Worm (Caenorhabditis elegans): ENCODE results near the gene lim-4.

The lim-4 gene

DNA sequence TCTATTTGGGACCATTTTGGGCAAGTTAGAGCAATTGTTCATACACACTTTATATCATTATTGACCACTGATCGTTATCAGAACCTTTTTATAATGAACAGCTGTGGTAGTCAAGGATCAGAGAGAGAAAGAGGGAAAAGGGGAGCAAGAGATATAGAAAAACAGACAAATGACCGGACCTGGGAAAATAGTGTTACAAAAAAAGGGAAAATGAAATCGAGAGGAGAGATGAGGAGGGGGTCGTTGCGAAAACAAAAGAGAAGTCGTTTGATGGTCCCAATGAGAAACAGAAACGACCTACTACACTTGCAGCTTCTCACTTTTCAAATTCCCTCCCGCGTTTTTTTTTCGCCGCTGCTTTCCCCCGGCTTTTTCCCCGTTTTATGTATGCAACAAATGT is 19.4 kb downstream of the lim-4 start:
- TF ChIP-seq daf-16 (GFP tag; optimal IDR thresholded peaks at IDR 0.05) (peak in 1 of 2 experiments; percentile 75), daf-16 (tag; optimal IDR thresholded peaks at IDR 0.05) (no peak), hlh-11 (tag; optimal IDR thresholded peaks at IDR 0.05) (peak; percentile 14), egl-43 (GFP tag; IDR thresholded peaks at IDR 0.05) (no peak)

ce11 chrX:3842398-3842896 is 30.9 kb downstream of the lim-4 start, which contains the start of gene ttr-48:
Gene ttr-48 (minus strand): TSS chrX:3842448.
- no peak for TF ChIP-seq mxl-3 (GFP tag; optimal IDR thresholded peaks at IDR 0.05)
- no peak for TF ChIP-seq zip-2 (tag; optimal IDR thresholded peaks at IDR 0.05)
- TF ChIP-seq hlh-30 (tag; optimal IDR thresholded peaks at IDR 0.05; ENCODE audit: insufficient read depth), result peak; percentile 35
- no peak for TF ChIP-seq unc-130 (GFP tag; optimal IDR thresholded peaks at IDR 0.05)
- TF ChIP-seq daf-16 (GFP tag; optimal IDR thresholded peaks at IDR 0.05), result no peak
- TF ChIP-seq daf-16 (tag; optimal IDR thresholded peaks at IDR 0.05), result peak; percentile 100
- peak in 1 of 2 experiments; percentile 55 for TF ChIP-seq hif-1 (tag; optimal IDR thresholded peaks at IDR 0.05)
- peak; percentile 47 for TF ChIP-seq ztf-7 (tag; optimal IDR thresholded peaks at IDR 0.05)
- TF ChIP-seq ceh-28 (tag; optimal IDR thresholded peaks at IDR 0.05), result no peak
- peak; percentile 85 for TF ChIP-seq hlh-11 (tag; optimal IDR thresholded peaks at IDR 0.05)
- TF ChIP-seq mep-1 (tag; optimal IDR thresholded peaks at IDR 0.05), result peak; percentile 22
- peak; percentile 87 for TF ChIP-seq pqm-1 (tag; optimal IDR thresholded peaks at IDR 0.05)
- TF ChIP-seq dmd-6 (GFP tag; IDR thresholded peaks at IDR 0.05), result peak; percentile 38
- TF ChIP-seq nhr-28 (tag; optimal IDR thresholded peaks at IDR 0.05), result peak; percentile 72
- TF ChIP-seq dve-1 (tag; optimal IDR thresholded peaks at IDR 0.05; ENCODE audit: insufficient read depth), result peak; percentile 90
- TF ChIP-seq lsy-2 (tag; optimal IDR thresholded peaks at IDR 0.05), result peak in 1 of 2 experiments; percentile 35
- peak; percentile 68 for TF ChIP-seq nhr-77 (tag; optimal IDR thresholded peaks at IDR 0.05)
- TF ChIP-seq ZK337.2 (GFP tag; IDR thresholded peaks at IDR 0.05), result no peak
- 0 out of 2 replicates have a peak, but pooled peaks have one; percentile 48 for TF ChIP-seq php-3 (GFP tag; IDR thresholded peaks at IDR 0.05)

DNA sequence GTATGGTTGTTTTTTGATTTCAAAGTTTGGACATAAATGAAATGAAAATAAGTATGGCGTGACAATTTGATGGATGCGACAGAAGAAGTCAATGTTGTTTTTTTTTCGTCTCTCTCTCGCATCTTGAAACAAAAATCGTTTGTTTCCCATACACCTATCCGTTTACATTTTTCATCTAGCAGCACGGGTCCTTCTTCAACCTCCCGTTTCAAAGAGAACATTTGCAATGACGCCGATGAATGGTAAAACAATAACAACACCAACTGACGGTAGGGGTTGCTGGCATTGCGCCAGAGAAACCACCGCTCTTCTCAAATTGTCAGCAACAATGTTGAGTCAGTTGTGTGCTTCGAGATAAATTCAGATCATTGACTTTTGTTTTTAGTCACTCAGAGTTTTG is 34.2 kb downstream of the lim-4 start:
- TF ChIP-seq nhr-28 (tag; optimal IDR thresholded peaks at IDR 0.05) (peak; percentile 29), lin-15B (tag; optimal IDR thresholded peaks at IDR 0.05) (no peak), ceh-20 (GFP tag; IDR thresholded peaks at IDR 0.05) (0 out of 2 replicates have a peak, but pooled peaks have one; percentile 25), hlh-11 (tag; optimal IDR thresholded peaks at IDR 0.05) (peak; percentile 73), lin-29 (GFP tag; IDR thresholded peaks at IDR 0.05) (no peak), nhr-11 (tag; optimal IDR thresholded peaks at IDR 0.05) (peak; percentile 91), pqm-1 (tag; optimal IDR thresholded peaks at IDR 0.05) (no peak), unc-62 (GFP tag; optimal IDR thresholded peaks at IDR 0.05 in 1 of 2) (peak in 1 of 2 experiments; percentile 100), unc-62 (tag; optimal IDR thresholded peaks at IDR 0.05) (no peak), lin-13 (GFP tag; optimal IDR thresholded peaks at IDR 0.05) (no peak), lin-1 (GFP tag; IDR thresholded peaks at IDR 0.05) (peak; percentile 34; the same call in 1 of the 2 replicates), T20F7.1 (GFP tag; optimal IDR thresholded peaks at IDR 0.05) (peak; percentile 8), aha-1 (tag) (peak; percentile 45), lsy-2 (tag; optimal IDR thresholded peaks at IDR 0.05) (peak in 1 of 2 experiments; percentile 36), daf-16 (GFP tag; optimal IDR thresholded peaks at IDR 0.05) (peak in 1 of 2 experiments; percentile 99), daf-16 (tag; optimal IDR thresholded peaks at IDR 0.05) (no peak), hlh-30 (tag; optimal IDR thresholded peaks at IDR 0.05; ENCODE audit: insufficient read depth) (peak; percentile 18), ctbp-1 (GFP tag; IDR thresholded peaks at IDR 0.05) (0 out of 2 replicates have a peak, but pooled peaks have one; percentile 15), hmg-1.1 (GFP tag; IDR thresholded peaks at IDR 0.05) (peak; percentile 21; the same call in 1 of the 2 replicates), nhr-111 (GFP tag; optimal IDR thresholded peaks at IDR 0.05) (no peak), mxl-3 (GFP tag; optimal IDR thresholded peaks at IDR 0.05) (peak; percentile 14)

ce11 chrX:3838670-3839069 is 34.7 kb downstream of the lim-4 start:
- TF ChIP-seq cey-2 (tag; optimal IDR thresholded peaks at IDR 0.05; ENCODE audit: borderline replicate concordance, insufficient read depth) (no peak), D1046.2 (GFP tag; IDR thresholded peaks at IDR 0.05) (no peak), php-3 (GFP tag; IDR thresholded peaks at IDR 0.05) (no peak), snpc-1.2 (GFP tag; IDR thresholded peaks at IDR 0.05) (no peak), unc-62 (GFP tag; optimal IDR thresholded peaks at IDR 0.05 in 1 of 2) (peak in 1 of 2 experiments; percentile 89), unc-62 (tag; optimal IDR thresholded peaks at IDR 0.05) (no peak), lin-15B (tag; optimal IDR thresholded peaks at IDR 0.05) (no peak), egl-43 (GFP tag; IDR thresholded peaks at IDR 0.05) (no peak), nhr-48 (tag; optimal IDR thresholded peaks at IDR 0.05) (peak; percentile 48)
